Worm (Caenorhabditis elegans): Measurements from ENCODE around the gene metl-9.

metl-9 gene

ce11 chrX:5179050-5179449 lies at the start of gene metl-9:
TSS of gene metl-9 (minus strand) at chrX:5179150.
- TF ChIP-seq mep-1 (tag; optimal IDR thresholded peaks at IDR 0.05) (peak; percentile 19), ceh-83 (GFP tag; optimal IDR thresholded peaks at IDR 0.05) (no peak)

ce11 chrX:5226265-5226664 lies 47.3 kb upstream of the metl-9 start, which contains the start of gene H28G03.3:
TSS of gene H28G03.3 (minus strand) at chrX:5226365.
- TF ChIP-seq lin-32 (GFP tag; optimal IDR thresholded peaks at IDR 0.05) (no peak), lin-13 (tag; optimal IDR thresholded peaks at IDR 0.05) (no peak), nhr-76 (tag; optimal IDR thresholded peaks at IDR 0.05) (no peak), elt-1 (tag; optimal IDR thresholded peaks at IDR 0.05; ENCODE audit: borderline replicate concordance, insufficient read depth) (no peak), sem-2 (GFP tag; optimal IDR thresholded peaks at IDR 0.05) (no peak), ceh-83 (GFP tag; optimal IDR thresholded peaks at IDR 0.05) (no peak), ztf-11 (tag; optimal IDR thresholded peaks at IDR 0.05) (no peak), ces-1 (GFP tag; optimal IDR thresholded peaks at IDR 0.05) (no peak), unc-39 (tag; optimal IDR thresholded peaks at IDR 0.05) (no peak), mls-2 (tag; optimal IDR thresholded peaks at IDR 0.05) (no peak), blmp-1 (tag; optimal IDR thresholded peaks at IDR 0.05) (no peak), cnd-1 (tag; optimal IDR thresholded peaks at IDR 0.05) (no peak)

- TF ChIP-seq nhr-76 (tag; optimal IDR thresholded peaks at IDR 0.05) (no peak), unc-120 (tag; optimal IDR thresholded peaks at IDR 0.05; ENCODE audit: poor library complexity, severe bottlenecking) (no peak), nhr-237 (tag; optimal IDR thresholded peaks at IDR 0.05) (no peak), drap-1 (GFP tag; optimal IDR thresholded peaks at IDR 0.05) (no peak), lsy-2 (tag; optimal IDR thresholded peaks at IDR 0.05) (no peak), elt-3 (tag; optimal IDR thresholded peaks at IDR 0.05) (no peak), lin-32 (GFP tag; optimal IDR thresholded peaks at IDR 0.05) (no peak), ham-2 (GFP tag; optimal IDR thresholded peaks at IDR 0.05) (no peak), mep-1 (tag; optimal IDR thresholded peaks at IDR 0.05) (no peak), zip-8 (tag; optimal IDR thresholded peaks at IDR 0.05) (no peak), mls-2 (tag; optimal IDR thresholded peaks at IDR 0.05) (no peak), hlh-1 (tag; optimal IDR thresholded peaks at IDR 0.05) (no peak), sptf-1 (tag; optimal IDR thresholded peaks at IDR 0.05) (no peak), unc-39 (tag; optimal IDR thresholded peaks at IDR 0.05) (no peak)
Observed at ce11 chrX:5218323-5218722, 39.4 kb upstream of the metl-9 start.

DNA sequence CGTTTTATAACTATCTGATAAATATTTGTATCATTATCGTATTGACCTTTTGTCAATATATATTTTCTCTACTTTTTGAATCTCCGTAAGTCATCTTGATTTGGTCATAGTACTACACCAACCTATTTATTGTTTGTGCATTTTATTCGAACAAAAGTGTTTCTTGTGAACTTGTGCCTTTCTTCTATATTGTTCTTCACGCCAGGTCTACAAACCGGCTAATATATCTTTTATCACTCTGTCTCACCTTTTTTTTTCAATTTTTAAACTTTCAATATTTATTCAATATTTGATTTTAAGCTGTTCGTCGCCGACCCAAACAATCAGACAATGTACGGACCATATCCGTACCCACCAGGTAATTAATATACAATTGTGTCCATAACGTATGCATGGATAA lies 37.1 kb upstream of the metl-9 start, which contains the start of gene hrpa-2:
Gene hrpa-2, plus strand, starts transcription at position 301 of the 400 bp plus-strand sequence.
- TF ChIP-seq ceh-83 (GFP tag; optimal IDR thresholded peaks at IDR 0.05) (no peak), hlh-1 (tag; optimal IDR thresholded peaks at IDR 0.05) (no peak), lin-13 (tag; optimal IDR thresholded peaks at IDR 0.05) (no peak), nhr-12 (tag; optimal IDR thresholded peaks at IDR 0.05) (no peak), ztf-11 (tag; optimal IDR thresholded peaks at IDR 0.05) (no peak)

ce11 chrX:5214790-5215189 lies 35.8 kb upstream of the metl-9 start:
- no peak for TF ChIP-seq elt-1 (tag; optimal IDR thresholded peaks at IDR 0.05; ENCODE audit: borderline replicate concordance, insufficient read depth)
- no peak for TF ChIP-seq lin-13 (tag; optimal IDR thresholded peaks at IDR 0.05)
- no peak for TF ChIP-seq hlh-1 (tag; optimal IDR thresholded peaks at IDR 0.05)
- TF ChIP-seq ham-2 (GFP tag; optimal IDR thresholded peaks at IDR 0.05): no peak
- no peak for TF ChIP-seq mab-5 (tag; optimal IDR thresholded peaks at IDR 0.05)
- TF ChIP-seq nhr-76 (tag; optimal IDR thresholded peaks at IDR 0.05): no peak
- TF ChIP-seq zip-8 (tag; optimal IDR thresholded peaks at IDR 0.05): no peak
- TF ChIP-seq ceh-43 (GFP tag; optimal IDR thresholded peaks at IDR 0.05): no peak
- TF ChIP-seq drap-1 (GFP tag; optimal IDR thresholded peaks at IDR 0.05): no peak
- TF ChIP-seq snpc-4 (tag; optimal IDR thresholded peaks at IDR 0.05): no peak
- no peak for TF ChIP-seq lsy-2 (tag; optimal IDR thresholded peaks at IDR 0.05)
- no peak for TF ChIP-seq unc-120 (tag; optimal IDR thresholded peaks at IDR 0.05; ENCODE audit: poor library complexity, severe bottlenecking)
- TF ChIP-seq unc-62 (GFP tag; optimal IDR thresholded peaks at IDR 0.05): no peak
- TF ChIP-seq bed-3 (GFP tag; optimal IDR thresholded peaks at IDR 0.05): no peak
- no peak for TF ChIP-seq flh-1 (GFP tag; optimal IDR thresholded peaks at IDR 0.05)

DNA sequence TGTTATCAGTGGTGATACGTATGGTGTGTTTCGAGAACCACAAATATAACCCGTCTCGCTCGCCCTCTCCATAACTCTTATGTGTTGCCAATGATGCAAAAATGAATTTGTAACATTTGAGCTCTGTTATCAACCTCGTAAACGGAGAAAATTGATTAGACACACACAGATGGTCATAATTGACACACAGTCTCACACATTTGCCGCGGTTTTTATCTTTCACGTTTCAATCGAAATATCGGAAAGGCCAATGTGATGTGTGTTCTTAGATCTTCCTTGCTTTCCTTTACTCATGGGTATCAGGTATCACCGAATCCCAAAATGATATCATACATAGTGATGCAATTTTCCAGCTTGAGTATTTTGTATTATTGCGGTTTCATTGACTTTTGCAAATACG lies 34.6 kb upstream of the metl-9 start:
- TF ChIP-seq lin-32 (GFP tag; optimal IDR thresholded peaks at IDR 0.05) (no peak), elt-3 (tag; optimal IDR thresholded peaks at IDR 0.05) (no peak), sem-2 (GFP tag; optimal IDR thresholded peaks at IDR 0.05) (no peak), blmp-1 (tag; optimal IDR thresholded peaks at IDR 0.05) (no peak), ztf-11 (tag; optimal IDR thresholded peaks at IDR 0.05) (no peak), ceh-39 (tag; optimal IDR thresholded peaks at IDR 0.05) (no peak), unc-120 (tag; optimal IDR thresholded peaks at IDR 0.05; ENCODE audit: poor library complexity, severe bottlenecking) (no peak), snpc-4 (tag; optimal IDR thresholded peaks at IDR 0.05) (no peak), unc-39 (tag; optimal IDR thresholded peaks at IDR 0.05) (no peak), pha-4 (tag; optimal IDR thresholded peaks at IDR 0.05) (no peak)

Measured in whole organism, mixed stage, embryonic.